Fruit fly (Drosophila melanogaster): ENCODE data around the gene CG14879.

- TF ChIP-seq CG1621 (tag; optimal IDR thresholded peaks at IDR 0.05) (no peak), ss (GFP tag; optimal IDR thresholded peaks at IDR 0.05) (peak; percentile 89 to 94), CG11902 (GFP tag; optimal IDR thresholded peaks at IDR 0.05) (no peak), Sox15 (GFP tag; optimal IDR thresholded peaks at IDR 0.05) (no peak), Smox (GFP tag; optimal IDR thresholded peaks at IDR 0.05) (no peak), CG31627 (GFP tag; optimal IDR thresholded peaks at IDR 0.05) (no peak), Ets96B (tag; optimal IDR thresholded peaks at IDR 0.05) (peak; percentile 42), achi (GFP tag; optimal IDR thresholded peaks at IDR 0.05) (no peak), fd85E (GFP tag; optimal IDR thresholded peaks at IDR 0.05) (no peak), CG32006 (GFP tag; optimal IDR thresholded peaks at IDR 0.05) (no peak), spab (GFP tag; optimal IDR thresholded peaks at IDR 0.05) (peak; percentile 24), Sox14 (GFP tag; optimal IDR thresholded peaks at IDR 0.05) (no peak), OdsH (GFP tag; optimal IDR thresholded peaks at IDR 0.05) (no peak), vri (GFP tag; optimal IDR thresholded peaks at IDR 0.05) (no peak)
Observed at dm6 chr3R:16334329-16334728, 14.7 kb downstream of the CG14879 start.
